Worm (Caenorhabditis elegans) whole organism, early embryonic: ENCODE results near the gene srv-9.

Experiments
- B0310.2 ChIP-seq: sonication (generic microtip); optimal IDR thresholded peaks from 2 replicates; lab custom pipeline; 2016; ENCODE audit warnings: mild to moderate bottlenecking, missing genetic modification characterization, missing compliant biosample characterization
- F13C5.2 ChIP-seq: sonication (generic microtip); optimal IDR thresholded peaks from 2 replicates; lab custom pipeline; 2017; ENCODE audit warnings: mild to moderate bottlenecking, missing genetic modification characterization, inconsistent platforms, missing compliant biosample characterization
- aly-1 ChIP-seq: sonication (generic microtip); optimal IDR thresholded peaks from 2 replicates; lab custom pipeline; 2016; ENCODE audit warnings: missing genetic modification characterization, missing compliant biosample characterization
- ama-1 ChIP-seq: fragments of 150-350 bp; optimal IDR thresholded peaks from 2 replicates; lab custom pipeline; 2014
- ceh-13 ChIP-seq: fragments of 200-800 bp; sonication (Bioruptor generic); optimal IDR thresholded peaks from 2 replicates; lab custom pipeline; 2018; ENCODE audit warnings: mild to moderate bottlenecking, missing genetic modification characterization, missing compliant biosample characterization
- ceh-36 ChIP-seq: sonication (generic microtip); optimal IDR thresholded peaks from 2 replicates; lab custom pipeline; 2016; ENCODE audit warnings: missing genetic modification characterization, inconsistent platforms, missing compliant biosample characterization
- ets-7 ChIP-seq: sonication (generic microtip); optimal IDR thresholded peaks from 2 replicates; lab custom pipeline; 2016; ENCODE audit warnings: missing genotype, missing genetic modification characterization, missing compliant biosample characterization
- flt-1 ChIP-seq: fragments of 200-800 bp; sonication (Bioruptor generic); IDR thresholded peaks from 2 replicates; pipeline ENCODE4 v1.3.6; 2022; ENCODE audit warnings: missing genetic modification characterization, missing compliant biosample characterization
- hnd-1 ChIP-seq: sonication (generic microtip); optimal IDR thresholded peaks from 2 replicates; lab custom pipeline; 2016; ENCODE audit warnings: missing genetic modification characterization, missing compliant biosample characterization
- sea-1 ChIP-seq: fragments of 200-800 bp; sonication (Bioruptor generic); conservative IDR thresholded peaks from 2 replicates; pipeline ENCODE4 v1.3.6; 2022; ENCODE audit warnings: missing genetic modification characterization, missing compliant biosample characterization
- tra-4 ChIP-seq: sonication (generic microtip); optimal IDR thresholded peaks from 2 replicates; lab custom pipeline; 2017; ENCODE audit warnings: missing genetic modification characterization, missing compliant biosample characterization

DNA sequence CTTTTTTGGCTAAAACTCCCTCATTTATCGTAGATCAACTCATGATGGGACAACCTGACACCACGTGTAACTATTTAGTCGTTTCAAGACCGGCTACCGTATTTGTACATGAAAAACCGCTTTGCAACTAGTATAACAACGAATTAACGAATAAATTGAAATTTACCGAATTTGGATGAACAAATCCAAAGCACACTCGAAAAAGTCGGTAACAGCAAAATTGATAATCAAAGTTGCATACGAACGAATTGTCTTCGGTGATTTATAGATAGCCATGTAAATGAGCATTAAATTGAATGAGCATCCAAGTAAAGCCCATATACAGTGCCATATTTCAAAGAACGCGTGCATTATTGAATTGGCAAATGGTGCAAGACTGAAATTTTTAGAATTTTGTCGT is 9.4 kb upstream of the srv-9 start, which contains the start of gene srd-17:
- TF ChIP-seq sea-1 (GFP tag; lab: Robert Waterston, UW) (no peak), ama-1 (lab: Kevin White, UChicago) (no peak), F13C5.2 (tag; lab: Kevin White, UChicago) (no peak), hnd-1 (no peak), B0310.2 (tag; lab: Kevin White, UChicago) (no peak), ets-7 (tag; lab: Kevin White, UChicago) (no peak), aly-1 (tag; lab: Kevin White, UChicago) (no peak), tra-4 (tag; lab: Kevin White, UChicago) (no peak), ceh-13 (GFP tag; lab: Kevin White, UChicago) (no peak), flt-1 (GFP tag; lab: Robert Waterston, UW) (no peak), ceh-36 (tag; lab: Kevin White, UChicago) (no peak)
